Worm (Caenorhabditis elegans) whole organism, young adult: ENCODE results near the gene K02D10.2.

Experiments
- B0019.2 ChIP-seq: fragments of 200-800 bp; sonication (Bioruptor generic); conservative IDR thresholded peaks from 2 replicates; pipeline ENCODE4 v1.3.6; 2022; ENCODE audit warnings: missing genetic modification reagents, missing genetic modification characterization, missing compliant biosample characterization
- B0035.1 ChIP-seq: sonication (generic microtip); optimal IDR thresholded peaks from 2 replicates; lab custom pipeline; 2016; ENCODE audit warnings: missing genetic modification characterization, mild to moderate bottlenecking, missing compliant biosample characterization, missing genotype, missing genetic modification reagents
- B0261.1 ChIP-seq: sonication (generic microtip); optimal IDR thresholded peaks from 2 replicates; lab custom pipeline; 2016; ENCODE audit warnings: mild to moderate bottlenecking, missing genetic modification characterization, moderate library complexity, missing compliant biosample characterization
- F10E7.11 ChIP-seq: sonication (generic microtip); optimal IDR thresholded peaks from 2 replicates; lab custom pipeline; 2017; ENCODE audit warnings: mild to moderate bottlenecking, missing genetic modification characterization, moderate library complexity, missing compliant biosample characterization
- F22D6.2 ChIP-seq: sonication (generic microtip); optimal IDR thresholded peaks from 2 replicates; lab custom pipeline; 2016; ENCODE audit warnings: mild to moderate bottlenecking, missing genetic modification characterization, missing compliant biosample characterization
- F39B2.1 ChIP-seq: fragments of 200-800 bp; sonication (Bioruptor generic); IDR thresholded peaks from 2 replicates; pipeline ENCODE4 v1.3.6; 2022; ENCODE audit warnings: missing genetic modification reagents, missing genetic modification characterization, missing compliant biosample characterization
- F57A8.1 ChIP-seq: fragments of 200-800 bp; sonication (Bioruptor generic); optimal IDR thresholded peaks from 2 replicates; lab custom pipeline; 2018; ENCODE audit warnings: mild to moderate bottlenecking, missing genetic modification characterization, moderate library complexity, missing compliant biosample characterization
- F57C9.4 ChIP-seq: sonication (generic microtip); optimal IDR thresholded peaks from 2 replicates; lab custom pipeline; 2017; ENCODE audit warnings: mild to moderate bottlenecking, missing genetic modification characterization, missing compliant biosample characterization
- T07F8.4 ChIP-seq: sonication (generic microtip); optimal IDR thresholded peaks from 2 replicates; lab custom pipeline; 2016; ENCODE audit warnings: mild to moderate bottlenecking, missing genetic modification characterization, moderate library complexity, missing compliant biosample characterization
- Y53G8AR.9 ChIP-seq: fragments of 200-800 bp; sonication (Bioruptor generic); conservative IDR thresholded peaks from 2 replicates; pipeline ENCODE4 v1.3.6; 2022; ENCODE audit warnings: missing genetic modification reagents, missing genetic modification characterization, missing compliant biosample characterization
- Y79H2A.3 ChIP-seq: fragments of 200-800 bp; sonication (Bioruptor generic); conservative IDR thresholded peaks from 2 replicates; pipeline ENCODE4 v1.3.6; 2022; ENCODE audit warnings: missing genetic modification reagents, missing genetic modification characterization, missing compliant biosample characterization
- akir-1 ChIP-seq: fragments of 200-800 bp; sonication (Bioruptor generic); optimal IDR thresholded peaks from 2 replicates; lab custom pipeline; 2018; ENCODE audit warnings: mild to moderate bottlenecking, missing genetic modification characterization, moderate library complexity, missing compliant biosample characterization
- aptf-2 ChIP-seq: fragments of 200-800 bp; sonication (Bioruptor generic); conservative IDR thresholded peaks from 2 replicates; pipeline ENCODE4 v1.3.6; 2022; ENCODE audit warnings: missing genetic modification reagents, missing genetic modification characterization, missing compliant biosample characterization
- atf-7 ChIP-seq: sonication (generic microtip); optimal IDR thresholded peaks from 2 replicates; lab custom pipeline; 2017; ENCODE audit warnings: mild to moderate bottlenecking, missing genetic modification characterization, missing compliant biosample characterization
- athp-1 ChIP-seq: sonication (generic microtip); optimal IDR thresholded peaks from 2 replicates; lab custom pipeline; 2017; ENCODE audit warnings: mild to moderate bottlenecking, missing genetic modification characterization, missing compliant biosample characterization
- attf-3 ChIP-seq: fragments of 200-800 bp; sonication (Bioruptor generic); conservative IDR thresholded peaks from 2 replicates; pipeline ENCODE4 v1.3.6; 2022; ENCODE audit warnings: missing genetic modification reagents, missing genetic modification characterization, missing compliant biosample characterization
- attf-6 ChIP-seq: fragments of 200-800 bp; sonication (Bioruptor generic); IDR thresholded peaks from 2 replicates; pipeline ENCODE4 v1.3.6; 2022; ENCODE audit warnings: missing genetic modification reagents, missing genetic modification characterization, missing compliant biosample characterization
- ccch-3 ChIP-seq: fragments of 200-800 bp; sonication (Bioruptor generic); optimal IDR thresholded peaks from 2 replicates; lab custom pipeline; 2018; ENCODE audit warnings: mild to moderate bottlenecking, missing genetic modification characterization, missing compliant biosample characterization
- ceh-27 ChIP-seq: fragments of 200-800 bp; sonication (Bioruptor generic); optimal IDR thresholded peaks from 2 replicates; lab custom pipeline; 2018; ENCODE audit warnings: mild to moderate bottlenecking, missing genetic modification characterization, moderate library complexity, missing compliant biosample characterization
- ceh-79 ChIP-seq: sonication (generic microtip); optimal IDR thresholded peaks from 2 replicates; lab custom pipeline; 2017; ENCODE audit warnings: mild to moderate bottlenecking, missing genetic modification characterization, missing compliant biosample characterization
- ceh-91 ChIP-seq: fragments of 200-800 bp; sonication (Bioruptor generic); IDR thresholded peaks from 2 replicates; pipeline ENCODE4 v1.3.6; 2022; ENCODE audit warnings: missing genetic modification reagents, missing genetic modification characterization, missing compliant biosample characterization
- chd-7 ChIP-seq: sonication (generic microtip); optimal IDR thresholded peaks from 2 replicates; lab custom pipeline; 2016; ENCODE audit warnings: mild to moderate bottlenecking, missing genetic modification characterization, moderate library complexity, missing compliant biosample characterization
- dpl-1 ChIP-seq: fragments of 150-350 bp; optimal IDR thresholded peaks from 2 replicates; lab custom pipeline; 2014; ENCODE audit warnings: missing biosample characterization, missing genetic modification reagents, missing genetic modification characterization
- egrh-3 ChIP-seq: fragments of 200-800 bp; sonication (Bioruptor generic); IDR thresholded peaks from 2 replicates; pipeline ENCODE4 v1.3.6; 2022; ENCODE audit warnings: missing genetic modification reagents, missing genetic modification characterization, missing compliant biosample characterization
- ekl-4 ChIP-seq: fragments of 200-800 bp; sonication (Bioruptor generic); IDR thresholded peaks from 2 replicates; pipeline ENCODE4 v1.3.6; 2022; ENCODE audit warnings: missing genetic modification reagents, missing genetic modification characterization, missing compliant biosample characterization
- hlh-26 ChIP-seq: fragments of 200-800 bp; sonication (Bioruptor generic); conservative IDR thresholded peaks from 2 replicates; pipeline ENCODE4 v1.3.6; 2022; ENCODE audit warnings: missing genetic modification reagents, missing genetic modification characterization, missing compliant biosample characterization
- hsf-1 ChIP-seq: fragments of 200-800 bp; sonication (Bioruptor generic); IDR thresholded peaks from 2 replicates; pipeline ENCODE4 v1.3.6; 2022; ENCODE audit warnings: missing genetic modification reagents, missing genetic modification characterization, missing compliant biosample characterization
- let-526 ChIP-seq: fragments of 200-800 bp; sonication (Bioruptor generic); IDR thresholded peaks from 2 replicates; pipeline ENCODE4 v1.3.6; 2022; ENCODE audit warnings: missing genetic modification reagents, missing genetic modification characterization, missing compliant biosample characterization
- lin-26 ChIP-seq: fragments of 200-800 bp; sonication (Bioruptor generic); IDR thresholded peaks from 2 replicates; pipeline ENCODE4 v1.3.6; 2022; ENCODE audit warnings: missing genetic modification reagents, missing genetic modification characterization, missing compliant biosample characterization
- lir-1 ChIP-seq: fragments of 200-800 bp; sonication (Bioruptor generic); conservative IDR thresholded peaks from 2 replicates; pipeline ENCODE4 v1.3.6; 2022; ENCODE audit warnings: missing genetic modification reagents, missing genetic modification characterization, missing compliant biosample characterization
- lsl-1 ChIP-seq: fragments of 200-800 bp; sonication (Bioruptor generic); optimal IDR thresholded peaks from 2 replicates; lab custom pipeline; 2018; ENCODE audit warnings: mild to moderate bottlenecking, missing genetic modification characterization, moderate library complexity, missing compliant biosample characterization
- madf-3 ChIP-seq: fragments of 200-800 bp; sonication (Bioruptor generic); IDR thresholded peaks from 2 replicates; pipeline ENCODE4 v1.3.6; 2022; ENCODE audit warnings: missing genetic modification reagents, missing genetic modification characterization, missing compliant biosample characterization
- mcd-1 ChIP-seq: fragments of 200-800 bp; sonication (Bioruptor generic); IDR thresholded peaks from 2 replicates; pipeline ENCODE4 v1.3.6; 2022; ENCODE audit warnings: missing genetic modification reagents, missing genetic modification characterization, missing compliant biosample characterization
- nfya-1 ChIP-seq: sonication (generic microtip); optimal IDR thresholded peaks from 2 replicates; lab custom pipeline; 2017; ENCODE audit warnings: antibody characterized with exemption, missing compliant biosample characterization, missing genetic modification characterization, borderline replicate concordance; ENCODE audit not compliant: insufficient read depth
- nhr-120 ChIP-seq: fragments of 200-800 bp; sonication (Bioruptor generic); IDR thresholded peaks from 2 replicates; pipeline ENCODE4 v1.3.6; 2022; ENCODE audit warnings: missing genetic modification characterization, missing compliant biosample characterization
- nhr-179 ChIP-seq: sonication (generic microtip); optimal IDR thresholded peaks from 2 replicates; lab custom pipeline; 2016; ENCODE audit warnings: mild to moderate bottlenecking, missing genetic modification characterization, missing compliant biosample characterization
- nhr-27 ChIP-seq: fragments of 200-800 bp; sonication (Bioruptor generic); optimal IDR thresholded peaks from 2 replicates; lab custom pipeline; 2018; ENCODE audit warnings: mild to moderate bottlenecking, missing genetic modification characterization, moderate library complexity, missing compliant biosample characterization
- nhr-90 ChIP-seq: sonication (generic microtip); optimal IDR thresholded peaks from 2 replicates; lab custom pipeline; 2016; ENCODE audit warnings: missing genotype, mild to moderate bottlenecking, missing genetic modification characterization, missing compliant biosample characterization
- pbrm-1 ChIP-seq: fragments of 200-800 bp; sonication (Bioruptor generic); IDR thresholded peaks from 2 replicates; pipeline ENCODE4 v1.3.6; 2022; ENCODE audit warnings: missing genetic modification reagents, missing genetic modification characterization, missing compliant biosample characterization
- rcor-1 ChIP-seq: fragments of 200-800 bp; sonication (Bioruptor generic); IDR thresholded peaks from 2 replicates; pipeline ENCODE4 v1.3.6; 2022; ENCODE audit warnings: missing genetic modification reagents, missing genetic modification characterization, missing compliant biosample characterization
- rec-8 ChIP-seq, 2 experiments: sonication (generic microtip); optimal IDR thresholded peaks; 2 replicates each; lab custom pipeline; 2016; ENCODE audit warnings: mild to moderate bottlenecking in 2 of 2, missing genetic modification characterization in 2 of 2, missing genetic modification reagents in 2 of 2, missing genotype in 2 of 2, missing biosample characterization in 1 of 2, missing compliant biosample characterization in 1 of 2, moderate library complexity in 1 of 2
- snpc-1.1 ChIP-seq: sonication (generic microtip); optimal IDR thresholded peaks from 2 replicates; lab custom pipeline; 2017; ENCODE audit warnings: missing genetic modification characterization, mild to moderate bottlenecking, missing compliant biosample characterization, antibody characterized with exemption, moderate library complexity, missing genotype, missing genetic modification reagents; ENCODE audit not compliant: insufficient read depth
- snpc-1.3 ChIP-seq: sonication (generic microtip); optimal IDR thresholded peaks from 2 replicates; lab custom pipeline; 2017; ENCODE audit warnings: missing genetic modification characterization, mild to moderate bottlenecking, missing compliant biosample characterization, antibody characterized with exemption, moderate library complexity, missing genotype, missing genetic modification reagents; ENCODE audit not compliant: insufficient read depth
- tbx-9 ChIP-seq: sonication (generic microtip); optimal IDR thresholded peaks from 2 replicates; lab custom pipeline; 2016; ENCODE audit warnings: borderline replicate concordance, missing genetic modification characterization, inconsistent platforms, missing compliant biosample characterization
- ztf-18 ChIP-seq: sonication (generic microtip); optimal IDR thresholded peaks from 2 replicates; lab custom pipeline; 2016; ENCODE audit warnings: missing genotype, mild to moderate bottlenecking, missing genetic modification characterization, missing compliant biosample characterization
- ztf-26 ChIP-seq: sonication (generic microtip); optimal IDR thresholded peaks from 2 replicates; lab custom pipeline; 2017; ENCODE audit warnings: missing genetic modification characterization, missing compliant biosample characterization
- ztf-28 ChIP-seq: fragments of 200-800 bp; sonication (Bioruptor generic); IDR thresholded peaks from 2 replicates; pipeline ENCODE4 v1.3.6; 2022; ENCODE audit warnings: missing genetic modification reagents, missing genetic modification characterization, missing compliant biosample characterization

K02D10.2 gene

DNA sequence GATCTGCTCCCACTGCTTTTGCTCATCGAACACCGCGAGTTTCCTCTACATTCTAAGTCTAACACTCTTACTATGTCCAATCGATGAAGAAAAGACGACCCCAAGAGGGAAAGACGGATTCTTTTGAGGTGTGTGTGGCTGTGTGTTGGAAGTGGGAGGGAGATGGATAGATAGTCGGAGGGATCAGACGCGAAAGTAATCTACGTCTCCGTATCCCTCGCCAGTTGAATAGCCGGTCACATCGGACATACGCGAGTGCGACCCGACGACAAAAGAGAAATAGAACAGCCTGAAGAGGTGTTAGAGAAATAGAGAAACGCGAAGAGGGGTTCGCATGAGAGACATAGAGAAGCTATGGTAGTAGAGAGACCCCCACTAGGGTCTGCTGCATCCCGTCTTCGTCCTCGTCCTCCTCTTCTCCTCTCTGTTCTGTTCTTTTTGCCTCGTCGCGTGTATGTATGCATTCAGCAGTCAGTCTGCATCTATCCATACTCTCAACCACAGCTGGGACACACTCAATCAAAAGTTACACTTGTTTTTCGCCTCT, 24.6 kb upstream of the K02D10.2 start (continued):
- TF ChIP-seq Y79H2A.3 (no peak), B0035.1 (tag; lab: Kevin White, UChicago) (peak; percentile 37), ceh-91 (no peak), ccch-3 (no peak), ztf-28 (GFP tag; lab: Robert Waterston, UW) (no peak), B0019.2 (GFP tag; lab: Robert Waterston, UW) (no peak; the same call in 1 of the 2 replicates), snpc-1.1 (tag; lab: Kevin White, UChicago) (no peak), nhr-27 (tag; lab: Kevin White, UChicago) (no peak), pbrm-1 (peak; percentile 71; the same call in 1 of the 2 replicates), F22D6.2 (tag; lab: Kevin White, UChicago) (no peak), let-526 (GFP tag; lab: Robert Waterston, UW) (peak; percentile 54; the same call in 1 of the 2 replicates), atf-7 (peak; percentile 86), F39B2.1 (no peak), madf-3 (GFP tag; lab: Robert Waterston, UW) (no peak), nhr-179 (no peak), rcor-1 (GFP tag; lab: Robert Waterston, UW) (peak; percentile 66), lin-26 (GFP tag; lab: Robert Waterston, UW) (peak; percentile 71; the same call in 1 of the 2 replicates), nhr-90 (tag; lab: Kevin White, UChicago) (peak; percentile 60), attf-3 (GFP tag; lab: Robert Waterston, UW) (no peak), lsl-1 (GFP tag; lab: Kevin White, UChicago) (peak; percentile 0), nfya-1 (tag; lab: Kevin White, UChicago) (no peak), F57C9.4 (tag; lab: Kevin White, UChicago) (no peak), dpl-1 (GFP tag; lab: Kevin White, UChicago) (peak; percentile 6), hsf-1 (peak; percentile 52; the same call in 1 of the 2 replicates), hlh-26 (GFP tag; lab: Robert Waterston, UW) (no peak), ztf-18 (tag; lab: Kevin White, UChicago) (peak; percentile 60), lir-1 (GFP tag; lab: Robert Waterston, UW) (peak; percentile 45; the same call in 1 of the 2 replicates), ceh-79 (no peak), Y53G8AR.9 (no peak), nhr-120 (GFP tag; lab: Robert Waterston, UW) (no peak), chd-7 (tag; lab: Kevin White, UChicago) (peak; percentile 96), aptf-2 (0 out of 2 replicates have a peak, but pooled peaks have one; percentile 59), tbx-9 (tag; lab: Kevin White, UChicago) (no peak), attf-6 (no peak), egrh-3 (GFP tag; lab: Robert Waterston, UW) (peak; percentile 37), ceh-27 (GFP tag; lab: Kevin White, UChicago) (peak; percentile 93), F10E7.11 (tag; lab: Kevin White, UChicago) (peak; percentile 55), B0261.1 (tag; lab: Kevin White, UChicago) (no peak), ekl-4 (GFP tag; lab: Robert Waterston, UW) (peak; percentile 69), akir-1 (GFP tag; lab: Kevin White, UChicago) (peak; percentile 59), athp-1 (tag; lab: Kevin White, UChicago) (peak; percentile 79), T07F8.4 (peak; percentile 28), mcd-1 (GFP tag; lab: Robert Waterston, UW) (peak; percentile 81), rec-8 (tag; optimal IDR thresholded peaks at IDR 0.05; lab: Kevin White, UChicago) (peak in 1 of 2 experiments; percentile 5), F57A8.1 (GFP tag; lab: Kevin White, UChicago) (no peak), snpc-1.3 (tag; lab: Kevin White, UChicago) (peak; percentile 49), ztf-26 (peak; percentile 83)
